Worm (Caenorhabditis elegans): Measurements from ENCODE around the gene ZK1321.1.

ZK1321.1 gene

DNA sequence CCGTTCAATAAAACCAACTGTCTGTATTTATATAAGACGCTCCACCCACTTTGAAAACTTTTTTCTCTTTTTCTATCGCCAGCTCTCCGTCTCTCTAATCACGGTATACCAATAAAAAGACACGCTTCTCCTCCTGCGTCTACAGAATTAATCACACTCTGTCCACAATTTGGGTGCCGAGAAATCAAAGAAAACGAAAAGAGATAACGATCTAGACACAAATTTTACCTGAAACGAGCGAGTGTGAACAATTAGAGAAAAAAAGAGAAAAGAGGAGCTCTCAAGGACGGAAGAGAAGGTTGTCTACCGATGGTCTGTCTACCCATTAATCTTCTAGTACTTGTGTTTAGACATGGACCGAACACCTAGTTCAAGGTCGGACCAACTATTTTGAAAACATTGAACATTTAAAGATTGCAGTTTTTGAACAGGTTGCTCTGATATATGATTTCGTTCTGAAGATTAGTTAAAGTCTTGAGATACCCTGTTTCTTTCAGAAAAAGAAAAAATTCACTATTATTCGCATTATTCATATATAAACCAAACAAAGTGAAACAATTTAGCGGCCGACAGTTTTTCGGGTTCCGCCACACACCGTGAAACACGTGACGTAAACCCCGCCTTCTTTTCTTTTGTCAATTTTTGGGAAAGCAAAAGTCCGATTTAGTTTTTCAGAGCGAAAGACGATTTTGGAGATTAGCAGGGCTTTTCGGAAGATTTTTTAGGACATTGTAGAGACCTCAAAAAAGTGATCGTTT lies 33.7 kb downstream of the ZK1321.1 start, which contains the start of gene cyp-13A2 (continued):
- TF ChIP-seq nhr-77 (tag; optimal IDR thresholded peaks at IDR 0.05): peak; percentile 15
- no peak for TF ChIP-seq hif-1 (tag; optimal IDR thresholded peaks at IDR 0.05)
- no peak for TF ChIP-seq gei-8 (GFP tag; optimal IDR thresholded peaks at IDR 0.05)
- TF ChIP-seq dmd-8 (GFP tag; IDR thresholded peaks at IDR 0.05): no peak
- no peak for TF ChIP-seq ZK546.5 (tag; optimal IDR thresholded peaks at IDR 0.05)
- peak in 1 of 2 experiments; percentile 91 for TF ChIP-seq unc-62 (GFP tag; optimal IDR thresholded peaks at IDR 0.05 in 1 of 2)
- no peak for TF ChIP-seq unc-62 (tag; optimal IDR thresholded peaks at IDR 0.05)
- peak; percentile 68 for TF ChIP-seq nhr-102 (tag; optimal IDR thresholded peaks at IDR 0.05)
- no peak for TF ChIP-seq mdt-29 (GFP tag; IDR thresholded peaks at IDR 0.05)
- TF ChIP-seq daf-16 (GFP tag; optimal IDR thresholded peaks at IDR 0.05): no peak
- TF ChIP-seq daf-16 (tag; optimal IDR thresholded peaks at IDR 0.05): peak; percentile 28
- peak; percentile 29 for TF ChIP-seq nhr-48 (tag; optimal IDR thresholded peaks at IDR 0.05)
- no peak for TF ChIP-seq cey-2 (tag; optimal IDR thresholded peaks at IDR 0.05; ENCODE audit: borderline replicate concordance, insufficient read depth)
- no peak for TF ChIP-seq lir-3 (tag; optimal IDR thresholded peaks at IDR 0.05)
- no peak for TF ChIP-seq lin-39 (tag; optimal IDR thresholded peaks at IDR 0.05)
- TF ChIP-seq daf-19 (GFP tag; conservative IDR thresholded peaks at IDR 0.05): no peak
- no peak for TF ChIP-seq fos-1 (tag; optimal IDR thresholded peaks at IDR 0.05)
- no peak for TF ChIP-seq daf-8 (GFP tag; IDR thresholded peaks at IDR 0.05)
- TF ChIP-seq snpc-4 (tag; optimal IDR thresholded peaks at IDR 0.05): peak; percentile 83
- peak; percentile 46 for TF ChIP-seq pqm-1 (tag; optimal IDR thresholded peaks at IDR 0.05)
- peak; percentile 33 for TF ChIP-seq nhr-25 (tag; optimal IDR thresholded peaks at IDR 0.05; ENCODE audit: borderline replicate concordance, insufficient read depth)
- no peak for TF ChIP-seq mxl-3 (GFP tag; optimal IDR thresholded peaks at IDR 0.05)
- TF ChIP-seq hlh-11 (tag; optimal IDR thresholded peaks at IDR 0.05): peak; percentile 85
- TF ChIP-seq sdz-12 (GFP tag; optimal IDR thresholded peaks at IDR 0.05): no peak
- no peak for TF ChIP-seq mes-2 (tag; optimal IDR thresholded peaks at IDR 0.05; ENCODE audit: poor library complexity, severe bottlenecking)
- peak; percentile 58 for TF ChIP-seq mep-1 (tag; optimal IDR thresholded peaks at IDR 0.05)
- TF ChIP-seq Y48G9A.11 (GFP tag; IDR thresholded peaks at IDR 0.05): 0 out of 2 replicates have a peak, but pooled peaks have one; percentile 23
- TF ChIP-seq aha-1 (tag): no peak
- no peak for TF ChIP-seq fkh-10 (GFP tag; optimal IDR thresholded peaks at IDR 0.05)
- TF ChIP-seq nhr-42 (GFP tag; IDR thresholded peaks at IDR 0.05): no peak
- TF ChIP-seq nhr-10 (tag; optimal IDR thresholded peaks at IDR 0.05): peak; percentile 57
- no peak for TF ChIP-seq ztf-11 (tag; optimal IDR thresholded peaks at IDR 0.05)
- TF ChIP-seq D1046.2 (GFP tag; IDR thresholded peaks at IDR 0.05): no peak
- TF ChIP-seq dve-1 (tag; optimal IDR thresholded peaks at IDR 0.05; ENCODE audit: insufficient read depth): peak; percentile 77
- TF ChIP-seq hlh-30 (tag; optimal IDR thresholded peaks at IDR 0.05; ENCODE audit: insufficient read depth): peak; percentile 24
- peak; percentile 86 for TF ChIP-seq nhr-28 (tag; optimal IDR thresholded peaks at IDR 0.05)
- peak; percentile 22 to 50 for TF ChIP-seq lsy-2 (tag; optimal IDR thresholded peaks at IDR 0.05)
- TF ChIP-seq pha-4 (GFP tag; IDR thresholded peaks at IDR 0.05): 0 out of 2 replicates have a peak, but pooled peaks have one; percentile 13
- peak; percentile 34 for TF ChIP-seq pha-4 (tag; optimal IDR thresholded peaks at IDR 0.05)
- no peak for TF ChIP-seq F10B5.3 (tag; optimal IDR thresholded peaks at IDR 0.05)

DNA sequence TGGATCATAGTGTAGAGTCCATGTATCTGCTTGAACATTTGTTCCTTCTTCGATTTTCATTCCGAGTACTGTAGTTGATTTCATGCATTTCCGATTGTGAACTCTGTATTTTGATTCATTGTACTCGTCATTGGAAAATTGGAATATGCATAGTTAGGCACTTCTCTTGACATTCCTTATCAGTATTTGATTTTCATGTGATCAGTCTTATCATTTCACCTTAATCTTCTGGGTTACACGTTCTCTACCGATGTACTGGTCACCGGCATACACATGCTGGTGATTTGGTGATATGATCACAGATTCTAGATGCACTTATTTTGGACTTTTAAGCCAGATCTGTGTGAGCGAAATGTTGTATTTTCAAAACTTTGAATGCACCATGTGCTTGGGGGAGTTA lies 37.4 kb downstream of the ZK1321.1 start:
- TF ChIP-seq mep-1 (tag; optimal IDR thresholded peaks at IDR 0.05) (peak; percentile 2), unc-130 (GFP tag; optimal IDR thresholded peaks at IDR 0.05) (no peak), ceh-20 (GFP tag; IDR thresholded peaks at IDR 0.05) (no peak), saeg-2 (GFP tag; IDR thresholded peaks at IDR 0.05) (no peak), lin-13 (GFP tag; optimal IDR thresholded peaks at IDR 0.05) (no peak), attf-4 (tag; optimal IDR thresholded peaks at IDR 0.05) (no peak), ztf-11 (tag; optimal IDR thresholded peaks at IDR 0.05) (no peak), ama-1 (optimal IDR thresholded peaks at IDR 0.05) (no peak), ceh-44 (GFP tag; IDR thresholded peaks at IDR 0.05) (no peak), ceh-32 (tag; optimal IDR thresholded peaks at IDR 0.05; ENCODE audit: poor library complexity) (no peak), mdl-1 (tag; optimal IDR thresholded peaks at IDR 0.05) (peak in 1 of 2 experiments; percentile 70), Y105C5A.15 (GFP tag; IDR thresholded peaks at IDR 0.05) (no peak), zfp-2 (tag; optimal IDR thresholded peaks at IDR 0.05) (no peak), fos-1 (tag; optimal IDR thresholded peaks at IDR 0.05) (no peak), mdt-29 (GFP tag; IDR thresholded peaks at IDR 0.05) (no peak), zfp-3 (GFP tag; conservative IDR thresholded peaks at IDR 0.05) (no peak)
